Fruit fly (Drosophila melanogaster) whole organism, embryonic: ENCODE measurements around the gene mRRF1.

Source experiments
- Aef1 ChIP-seq: fragments of 200-800 bp; sonication (Bioruptor generic); IDR thresholded peaks from 3 replicates; pipeline ENCODE4 v1.3.6; 2022; ENCODE audit warnings: missing biosample characterization, missing genetic modification characterization
- B-H1 ChIP-seq: fragments of 200-800 bp; sonication (Bioruptor generic); IDR thresholded peaks from 3 replicates; pipeline ENCODE4 v1.3.6; 2022; ENCODE audit warnings: missing biosample characterization, missing genetic modification characterization
- Bteb2 ChIP-seq: fragments of 200-800 bp; sonication (Bioruptor generic); optimal IDR thresholded peaks from 2 replicates; lab custom pipeline; 2016; ENCODE audit warnings: missing biosample characterization, missing genetic modification characterization
- CG10654 ChIP-seq: fragments of 200-800 bp; sonication (Bioruptor generic); optimal IDR thresholded peaks from 2 replicates; lab custom pipeline; 2016; ENCODE audit warnings: missing biosample characterization, missing genetic modification characterization
- CG11398 ChIP-seq: fragments of 200-800 bp; sonication (Bioruptor generic); optimal IDR thresholded peaks from 2 replicates; lab custom pipeline; 2016; ENCODE audit warnings: missing biosample characterization, missing genetic modification characterization
- CG12769 ChIP-seq: fragments of 200-800 bp; sonication (Bioruptor generic); optimal IDR thresholded peaks from 2 replicates; lab custom pipeline; 2019; ENCODE audit warnings: missing biosample characterization, mild to moderate bottlenecking, missing genetic modification characterization, moderate library complexity
- CG15696 ChIP-seq: fragments of 200-800 bp; sonication (Bioruptor generic); optimal IDR thresholded peaks from 2 replicates; lab custom pipeline; 2019; ENCODE audit warnings: missing biosample characterization, mild to moderate bottlenecking, missing genetic modification characterization, moderate library complexity
- CG17385 ChIP-seq: fragments of 200-800 bp; sonication (Bioruptor generic); optimal IDR thresholded peaks from 3 replicates; lab custom pipeline; 2018; ENCODE audit warnings: missing biosample characterization, mild to moderate bottlenecking, missing genetic modification characterization
- CG18764 ChIP-seq: fragments of 200-800 bp; sonication (Bioruptor generic); optimal IDR thresholded peaks from 3 replicates; lab custom pipeline; 2016; ENCODE audit warnings: missing biosample characterization, missing genetic modification characterization
- CG31388 ChIP-seq: fragments of 200-800 bp; sonication (Bioruptor generic); optimal IDR thresholded peaks from 2 replicates; lab custom pipeline; 2016; ENCODE audit warnings: missing biosample characterization, missing genetic modification characterization
- CG31441 ChIP-seq: fragments of 200-800 bp; sonication (Bioruptor generic); IDR thresholded peaks from 2 replicates; pipeline ENCODE4 v1.3.6; 2022; ENCODE audit warnings: missing biosample characterization, missing genetic modification characterization
- CG3163 ChIP-seq: fragments of 200-800 bp; sonication (Bioruptor generic); optimal IDR thresholded peaks from 3 replicates; lab custom pipeline; 2016; ENCODE audit warnings: missing biosample characterization, missing genetic modification characterization
- CG34224 ChIP-seq: fragments of 200-800 bp; sonication (Bioruptor generic); IDR thresholded peaks from 3 replicates; pipeline ENCODE4 v1.3.6; 2022; ENCODE audit warnings: missing biosample characterization, missing genetic modification characterization; ENCODE audit not compliant: partially characterized antibody
- CG6654 ChIP-seq: fragments of 200-800 bp; sonication (Bioruptor generic); optimal IDR thresholded peaks from 2 replicates; lab custom pipeline; 2017; ENCODE audit warnings: missing biosample characterization, mild to moderate bottlenecking, missing genetic modification characterization
- CG6765 ChIP-seq: fragments of 200-800 bp; sonication (Bioruptor generic); optimal IDR thresholded peaks from 3 replicates; lab custom pipeline; 2017; ENCODE audit warnings: missing biosample characterization, mild to moderate bottlenecking, missing genetic modification characterization
- CG7786 ChIP-seq: fragments of 200-800 bp; sonication (Bioruptor generic); optimal IDR thresholded peaks from 2 replicates; lab custom pipeline; 2016; ENCODE audit warnings: missing biosample characterization, missing genetic modification characterization
- CG8290 ChIP-seq, 3 experiments: fragments of 200-800 bp; sonication (Bioruptor generic); optimal IDR thresholded peaks; 2 replicates each; lab custom pipeline; 2016 to 2019; ENCODE audit warnings: missing biosample characterization in 3 of 3, missing genetic modification characterization in 3 of 3, mild to moderate bottlenecking in 2 of 3, moderate library complexity in 1 of 3
- CG8478 ChIP-seq: fragments of >200 bp; optimal IDR thresholded peaks from 2 replicates; lab custom pipeline; 2018
- CG9215 ChIP-seq: fragments of 200-800 bp; sonication (Bioruptor generic); IDR thresholded peaks from 2 replicates; pipeline ENCODE4 v1.3.6; 2022; ENCODE audit warnings: missing biosample characterization, missing genetic modification characterization
- CG9437 ChIP-seq: fragments of 200-800 bp; sonication (Bioruptor generic); optimal IDR thresholded peaks from 2 replicates; lab custom pipeline; 2018; ENCODE audit warnings: missing biosample characterization, mild to moderate bottlenecking, missing genetic modification characterization
- CG9797 ChIP-seq: fragments of 200-800 bp; sonication (Bioruptor generic); optimal IDR thresholded peaks from 3 replicates; lab custom pipeline; 2018; ENCODE audit warnings: missing biosample characterization, mild to moderate bottlenecking, missing genetic modification characterization
- CTCF ChIP-seq: fragments of 200-800 bp; sonication (Bioruptor generic); optimal IDR thresholded peaks from 2 replicates; lab custom pipeline; 2017; ENCODE audit warnings: missing biosample characterization, mild to moderate bottlenecking, missing genetic modification characterization, moderate library complexity
- Chrac-16 ChIP-seq: fragments of 200-800 bp; sonication (Bioruptor generic); optimal IDR thresholded peaks from 3 replicates; lab custom pipeline; 2016; ENCODE audit warnings: missing biosample characterization, missing genetic modification characterization
- D19B ChIP-seq: fragments of 200-800 bp; sonication (Bioruptor generic); optimal IDR thresholded peaks from 2 replicates; lab custom pipeline; 2017; ENCODE audit warnings: missing biosample characterization, mild to moderate bottlenecking, missing genetic modification characterization
- Dbx ChIP-seq: fragments of 200-800 bp; sonication (Bioruptor generic); IDR thresholded peaks from 3 replicates; pipeline ENCODE4 v1.3.6; 2022; ENCODE audit warnings: missing biosample characterization, missing genetic modification characterization
- E2f2 ChIP-seq: fragments of 200-800 bp; sonication (Bioruptor generic); IDR thresholded peaks from 2 replicates; pipeline ENCODE4 v1.3.6; 2022; ENCODE audit warnings: missing biosample characterization, missing genetic modification characterization
- Elba2 ChIP-seq: fragments of 200-800 bp; sonication (Bioruptor generic); optimal IDR thresholded peaks from 3 replicates; lab custom pipeline; 2016; ENCODE audit warnings: missing biosample characterization, missing genetic modification characterization
- HLH3B ChIP-seq: fragments of 200-800 bp; sonication (Bioruptor generic); IDR thresholded peaks from 2 replicates; pipeline ENCODE4 v1.3.6; 2022; ENCODE audit warnings: missing biosample characterization, missing genetic modification characterization
- HLH54F ChIP-seq: fragments of 200-800 bp; sonication (Bioruptor generic); optimal IDR thresholded peaks from 3 replicates; lab custom pipeline; 2016; ENCODE audit warnings: missing biosample characterization, missing genetic modification characterization
- Hr3 ChIP-seq: fragments of 200-800 bp; sonication (Bioruptor generic); optimal IDR thresholded peaks from 3 replicates; lab custom pipeline; 2016; ENCODE audit warnings: missing biosample characterization, missing genetic modification characterization
- Nf-YA ChIP-seq: fragments of 200-800 bp; sonication (Bioruptor generic); IDR thresholded peaks from 2 replicates; pipeline ENCODE4 v1.3.6; 2022; ENCODE audit warnings: missing biosample characterization, missing genetic modification characterization
- NfI ChIP-seq: fragments of 200-800 bp; sonication (Bioruptor generic); optimal IDR thresholded peaks from 3 replicates; lab custom pipeline; 2018; ENCODE audit warnings: missing biosample characterization, mild to moderate bottlenecking, missing genetic modification characterization, moderate library complexity
- Poxn ChIP-seq: fragments of 200-800 bp; sonication (Bioruptor generic); IDR thresholded peaks from 2 replicates; pipeline ENCODE4 v1.3.6; 2022; ENCODE audit warnings: missing biosample characterization, missing genetic modification characterization
- Ravus ChIP-seq: fragments of 200-800 bp; sonication (Bioruptor generic); IDR thresholded peaks from 2 replicates; pipeline ENCODE4 v1.3.6; 2022; ENCODE audit warnings: missing biosample characterization, missing genetic modification characterization
- Stat92E ChIP-seq, 3 experiments: fragments of >200 bp in 2 of 3; fragments of 200-800 bp in 1 of 3; sonication (Bioruptor generic) in 1 of 3; optimal IDR thresholded peaks; 2 replicates each; lab custom pipeline; 2017 to 2019; ENCODE audit warnings: missing biosample characterization in 3 of 3, missing genetic modification characterization in 3 of 3, mild to moderate bottlenecking in 1 of 3, moderate library complexity in 1 of 3
- al ChIP-seq: fragments of 200-800 bp; sonication (Bioruptor generic); IDR thresholded peaks from 2 replicates; pipeline ENCODE4 v1.3.6; 2022; ENCODE audit warnings: missing biosample characterization, missing genetic modification characterization
- ara ChIP-seq: fragments of 200-800 bp; sonication (Bioruptor generic); IDR thresholded peaks from 2 replicates; pipeline ENCODE4 v1.3.6; 2022; ENCODE audit warnings: missing biosample characterization, missing genetic modification characterization
- da ChIP-seq: fragments of 200-800 bp; sonication (Bioruptor generic); optimal IDR thresholded peaks from 2 replicates; lab custom pipeline; 2016; ENCODE audit warnings: missing biosample characterization, missing genetic modification characterization
- emc ChIP-seq: fragments of 200-800 bp; sonication (Bioruptor generic); optimal IDR thresholded peaks from 2 replicates; lab custom pipeline; 2016; ENCODE audit warnings: missing biosample characterization, missing genetic modification characterization
- fd96Cb ChIP-seq: fragments of 200-800 bp; sonication (Bioruptor generic); optimal IDR thresholded peaks from 2 replicates; lab custom pipeline; 2018; ENCODE audit warnings: missing biosample characterization, mild to moderate bottlenecking, missing genetic modification characterization, moderate library complexity
- inv ChIP-seq: fragments of 200-800 bp; sonication (Bioruptor generic); IDR thresholded peaks from 2 replicates; pipeline ENCODE4 v1.3.6; 2022; ENCODE audit warnings: missing biosample characterization, missing genetic modification characterization; ENCODE audit not compliant: partially characterized antibody
- jigr1 ChIP-seq: fragments of 200-800 bp; sonication (Bioruptor generic); IDR thresholded peaks from 3 replicates; pipeline ENCODE4 v1.3.6; 2022; ENCODE audit warnings: missing biosample characterization, missing genetic modification characterization
- kay ChIP-seq: fragments of 200-800 bp; sonication (Bioruptor generic); optimal IDR thresholded peaks from 2 replicates; lab custom pipeline; 2016; ENCODE audit warnings: missing biosample characterization, missing genetic modification characterization
- oc ChIP-seq: fragments of 200-800 bp; sonication (Bioruptor generic); optimal IDR thresholded peaks from 2 replicates; lab custom pipeline; 2018; ENCODE audit warnings: missing biosample characterization, mild to moderate bottlenecking, missing genetic modification characterization, moderate library complexity
- pros ChIP-seq: fragments of 200-800 bp; sonication (Bioruptor generic); optimal IDR thresholded peaks from 3 replicates; lab custom pipeline; 2019; ENCODE audit warnings: missing biosample characterization, mild to moderate bottlenecking, missing genetic modification characterization, moderate library complexity
- rib ChIP-seq: fragments of 200-800 bp; sonication (Bioruptor generic); IDR thresholded peaks from 2 replicates; pipeline ENCODE4 v1.3.6; 2022; ENCODE audit warnings: missing biosample characterization, missing genetic modification characterization
- sob ChIP-seq: fragments of 200-800 bp; sonication (Bioruptor generic); IDR thresholded peaks from 2 replicates; pipeline ENCODE4 v1.3.6; 2022; ENCODE audit warnings: missing biosample characterization, missing genetic modification characterization
- stwl ChIP-seq: fragments of 200-800 bp; sonication (Bioruptor generic); optimal IDR thresholded peaks from 3 replicates; lab custom pipeline; 2018; ENCODE audit warnings: missing biosample characterization, mild to moderate bottlenecking, missing genetic modification characterization, moderate library complexity
- wdn ChIP-seq: fragments of 200-800 bp; sonication (Bioruptor generic); IDR thresholded peaks from 2 replicates; pipeline ENCODE4 v1.3.6; 2022; ENCODE audit warnings: missing biosample characterization, missing genetic modification characterization

The mRRF1 gene

dm6 chr3L:9377198-9378035, 13.3 kb downstream of the mRRF1 start, which contains the start of gene Hsp26 (continued):
- TF ChIP-seq Bteb2 (peak; percentile 83), NfI (GFP tag; lab: Kevin White, UChicago) (peak; percentile 77), fd96Cb (peak; percentile 65), wdn (GFP tag; lab: Robert Waterston, UW) (peak; percentile 81), CG9797 (GFP tag; lab: Kevin White, UChicago) (no peak), HLH54F (GFP tag; lab: Kevin White, UChicago) (peak; percentile 82), CG9215 (GFP tag; lab: Robert Waterston, UW) (no peak), CG3163 (GFP tag; lab: Kevin White, UChicago) (peak; percentile 96), CG6654 (GFP tag; lab: Kevin White, UChicago) (peak; percentile 38), CG15696 (tag; lab: Kevin White, UChicago) (peak; percentile 12), CG17385 (peak; percentile 85), kay (GFP tag; lab: Kevin White, UChicago) (peak; percentile 81), CG9437 (GFP tag; lab: Kevin White, UChicago) (peak; percentile 74), da (GFP tag; lab: Kevin White, UChicago) (no peak), Stat92E (GFP tag; optimal IDR thresholded peaks at IDR 0.05; lab: Kevin White, UChicago) (peak in 1 of 3 experiments; percentile 59), Poxn (GFP tag; lab: Robert Waterston, UW) (no peak), B-H1 (peak; percentile 69), CG34224 (GFP tag; lab: Robert Waterston, UW) (peak; percentile 37; the same call in 1 of the 3 replicates), stwl (tag; lab: Kevin White, UChicago) (no peak), oc (tag; lab: Kevin White, UChicago) (peak; percentile 86), al (peak; percentile 35; the same call in 1 of the 2 replicates), pros (no peak), CG8290 (GFP tag; optimal IDR thresholded peaks at IDR 0.05; lab: Kevin White, UChicago) (peak; percentile 72), CG8290 (tag; optimal IDR thresholded peaks at IDR 0.05; lab: Kevin White, UChicago) (peak in 1 of 2 experiments; percentile 24), CTCF (GFP tag; lab: Kevin White, UChicago) (peak; percentile 15), Dbx (GFP tag; lab: Robert Waterston, UW) (peak; percentile 60; the same call in 2 of the 3 replicates), D19B (GFP tag; lab: Kevin White, UChicago) (peak; percentile 54), CG6765 (peak; percentile 74), emc (GFP tag; lab: Kevin White, UChicago) (peak; percentile 55), ara (GFP tag; lab: Robert Waterston, UW) (peak; percentile 77), E2f2 (GFP tag; lab: Robert Waterston, UW) (peak; percentile 68; the same call in 1 of the 2 replicates), CG12769 (peak; percentile 62), Chrac-16 (GFP tag; lab: Kevin White, UChicago) (peak; percentile 75), Nf-YA (peak; percentile 40; the same call in 1 of the 2 replicates), CG8478 (lab: Kevin White, UChicago) (no peak), Elba2 (GFP tag; lab: Kevin White, UChicago) (no peak), CG18764 (GFP tag; lab: Kevin White, UChicago) (peak; percentile 66), CG11398 (peak; percentile 78), inv (GFP tag; lab: Robert Waterston, UW) (no peak), Aef1 (GFP tag; lab: Robert Waterston, UW) (peak; percentile 77), Ravus (GFP tag; lab: Robert Waterston, UW) (peak; percentile 32; the same call in 1 of the 2 replicates), CG7786 (GFP tag; lab: Kevin White, UChicago) (peak; percentile 83), rib (GFP tag; lab: Robert Waterston, UW) (peak; percentile 75), CG10654 (peak; percentile 56), HLH3B (GFP tag; lab: Robert Waterston, UW) (peak; percentile 89), CG31441 (GFP tag; lab: Robert Waterston, UW) (peak; percentile 88), CG31388 (GFP tag; lab: Kevin White, UChicago) (peak; percentile 21), jigr1 (GFP tag; lab: Robert Waterston, UW) (0 out of 3 replicates have a peak, but pooled peaks have one; percentile 9), sob (GFP tag; lab: Robert Waterston, UW) (peak; percentile 82), Hr3 (peak; percentile 80)
